Worm (Caenorhabditis elegans): ENCODE data around the gene rpb-8.

ce11 chrIII:4905405-4905804, 12.4 kb downstream of the rpb-8 start, which contains the start of gene F26F4.8:
- TF ChIP-seq F13H6.1 (tag; optimal IDR thresholded peaks at IDR 0.05) (peak; percentile 28), nhr-237 (tag; optimal IDR thresholded peaks at IDR 0.05) (no peak), nhr-77 (tag; optimal IDR thresholded peaks at IDR 0.05) (no peak), fos-1 (tag; optimal IDR thresholded peaks at IDR 0.05) (peak; percentile 36), lin-11 (tag; optimal IDR thresholded peaks at IDR 0.05) (no peak), R02D3.7 (tag; optimal IDR thresholded peaks at IDR 0.05) (no peak), nhr-11 (tag; optimal IDR thresholded peaks at IDR 0.05) (no peak), unc-39 (tag; optimal IDR thresholded peaks at IDR 0.05) (no peak), C34F6.9 (tag; optimal IDR thresholded peaks at IDR 0.05) (peak; percentile 55), zag-1 (tag; optimal IDR thresholded peaks at IDR 0.05) (no peak)
